Fruit fly (Drosophila melanogaster): ENCODE measurements around the gene Samuel.

Gene Samuel

dm6 chr2L:11010999-11011398 is 55.8 kb downstream of the Samuel start, which contains the start of the genes Art8 and dUTPase (continued):
- TF ChIP-seq CG14667 (GFP tag; IDR thresholded peaks at IDR 0.05) (peak; percentile 48; the same call in 1 of the 2 replicates), CG7357 (GFP tag; IDR thresholded peaks at IDR 0.05) (no peak), chn (GFP tag; optimal IDR thresholded peaks at IDR 0.05) (peak; percentile 49), CG18476 (GFP tag; optimal IDR thresholded peaks at IDR 0.05) (peak; percentile 51), CG11723 (GFP tag; optimal IDR thresholded peaks at IDR 0.05) (peak; percentile 3), seq (GFP tag; IDR thresholded peaks at IDR 0.05) (0 out of 2 replicates have a peak, but pooled peaks have one; percentile 34), hth (optimal IDR thresholded peaks at IDR 0.05) (no peak), CG8089 (GFP tag; optimal IDR thresholded peaks at IDR 0.05) (no peak), MBD-R2 (GFP tag; IDR thresholded peaks at IDR 0.05) (peak; percentile 86), Doc2 (GFP tag; IDR thresholded peaks at IDR 0.05) (no peak), CG4282 (GFP tag; optimal IDR thresholded peaks at IDR 0.05) (no peak), bowl (GFP tag; IDR thresholded peaks at IDR 0.05) (no peak), dysf (GFP tag; IDR thresholded peaks at IDR 0.05) (peak; percentile 54), sens (GFP tag) (peak; percentile 90), Trl (optimal IDR thresholded peaks at IDR 0.05) (no peak), Trl (GFP tag; optimal IDR thresholded peaks at IDR 0.05) (peak; percentile 35), Nf-YB (GFP tag; optimal IDR thresholded peaks at IDR 0.05) (peak; percentile 75), Asciz (GFP tag; optimal IDR thresholded peaks at IDR 0.05) (no peak), YL-1 (GFP tag; optimal IDR thresholded peaks at IDR 0.05) (peak; percentile 82), ham (GFP tag; IDR thresholded peaks at IDR 0.05) (no peak), Ada2b (GFP tag; IDR thresholded peaks at IDR 0.05) (peak; percentile 61), CG8359 (GFP tag; optimal IDR thresholded peaks at IDR 0.05; ENCODE audit: borderline replicate concordance) (no peak), chinmo (GFP tag; IDR thresholded peaks at IDR 0.05; ENCODE audit: partially characterized antibody) (0 out of 4 replicates have a peak, but pooled peaks have one; percentile 32), mld (GFP tag; IDR thresholded peaks at IDR 0.05; ENCODE audit: partially characterized antibody) (peak; percentile 46; the same call in 1 of the 3 replicates), crp (GFP tag; optimal IDR thresholded peaks at IDR 0.05) (no peak), Hr51 (GFP tag; optimal IDR thresholded peaks at IDR 0.05) (peak in 1 of 2 experiments; percentile 34), usp (GFP tag; optimal IDR thresholded peaks at IDR 0.05) (no peak), CG7745 (tag; optimal IDR thresholded peaks at IDR 0.05) (no peak), mam (GFP tag; optimal IDR thresholded peaks at IDR 0.05) (peak; percentile 46), CG7786 (GFP tag; optimal IDR thresholded peaks at IDR 0.05) (peak; percentile 13), ro (GFP tag; IDR thresholded peaks at IDR 0.05) (no peak), ssp (GFP tag; IDR thresholded peaks at IDR 0.05) (peak; percentile 42; the same call in 1 of the 2 replicates), pum (GFP tag; optimal IDR thresholded peaks at IDR 0.05) (peak; percentile 3), Blimp-1 (GFP tag; optimal IDR thresholded peaks at IDR 0.05) (no peak), wor (GFP tag; IDR thresholded peaks at IDR 0.05) (peak; percentile 48), tup (GFP tag; optimal IDR thresholded peaks at IDR 0.05) (peak; percentile 22), CG7556 (GFP tag; optimal IDR thresholded peaks at IDR 0.05) (peak; percentile 63), btn (GFP tag; optimal IDR thresholded peaks at IDR 0.05) (no peak), CG30020 (tag; optimal IDR thresholded peaks at IDR 0.05) (peak; percentile 73), CG5953 (GFP tag; IDR thresholded peaks at IDR 0.05) (peak; percentile 63; the same call in 1 of the 2 replicates), NFAT (GFP tag; IDR thresholded peaks at IDR 0.05) (peak; percentile 64), ems (GFP tag; optimal IDR thresholded peaks at IDR 0.05) (no peak), Sox100B (GFP tag; optimal IDR thresholded peaks at IDR 0.05) (no peak), CG1233 (GFP tag; optimal IDR thresholded peaks at IDR 0.05) (peak; percentile 56), CG1792 (GFP tag; optimal IDR thresholded peaks at IDR 0.05) (no peak), Neu2 (GFP tag; optimal IDR thresholded peaks at IDR 0.05; ENCODE audit: borderline replicate concordance) (no peak), dimm (GFP tag; IDR thresholded peaks at IDR 0.05) (no peak), pros (GFP tag; optimal IDR thresholded peaks at IDR 0.05) (no peak), CG4617 (GFP tag; optimal IDR thresholded peaks at IDR 0.05; ENCODE audit: borderline replicate concordance) (peak; percentile 80), lbe (GFP tag; optimal IDR thresholded peaks at IDR 0.05) (peak; percentile 85), CG17612 (GFP tag; IDR thresholded peaks at IDR 0.05) (no peak), CG7839 (tag; optimal IDR thresholded peaks at IDR 0.05) (peak; percentile 66)

Measured in whole organism, embryonic.